Worm (Caenorhabditis elegans) whole organism, L3 larva: ENCODE data around the gene ins-13.

ENCODE experiments used
- R02D3.7 ChIP-seq: fragments of 150-350 bp; optimal IDR thresholded peaks from 2 replicates; lab custom pipeline; 2014; ENCODE audit warnings: missing biosample characterization, missing genetic modification characterization
- ZK546.5 ChIP-seq: sonication (generic microtip); optimal IDR thresholded peaks from 2 replicates; lab custom pipeline; 2017; ENCODE audit warnings: missing biosample characterization, missing genetic modification characterization
- aly-2 ChIP-seq: fragments of 150-350 bp; optimal IDR thresholded peaks from 2 replicates; lab custom pipeline; 2014; ENCODE audit warnings: missing biosample characterization, missing genetic modification characterization
- ama-1 ChIP-seq: fragments of 150-350 bp; optimal IDR thresholded peaks from 2 replicates; lab custom pipeline; 2018
- ceh-16 ChIP-seq: sonication (generic microtip); optimal IDR thresholded peaks from 2 replicates; lab custom pipeline; 2017; ENCODE audit warnings: missing biosample characterization, missing genetic modification characterization
- ceh-28 ChIP-seq: fragments of 150-350 bp; optimal IDR thresholded peaks from 2 replicates; lab custom pipeline; 2014; ENCODE audit warnings: missing biosample characterization, missing genetic modification reagents, missing genetic modification characterization
- ceh-82 ChIP-seq: fragments of 150-350 bp; optimal IDR thresholded peaks from 2 replicates; lab custom pipeline; 2014; ENCODE audit warnings: missing biosample characterization, missing genetic modification characterization
- ceh-9 ChIP-seq: sonication (generic microtip); optimal IDR thresholded peaks from 2 replicates; lab custom pipeline; 2018; ENCODE audit warnings: missing biosample characterization, missing genetic modification characterization
- daf-12 ChIP-seq: fragments of 150-350 bp; optimal IDR thresholded peaks from 2 replicates; lab custom pipeline; 2014; ENCODE audit warnings: missing biosample characterization, missing genetic modification reagents, missing genetic modification characterization
- egl-27 ChIP-seq: sonication (generic microtip); optimal IDR thresholded peaks from 4 replicates; lab custom pipeline; 2017; ENCODE audit warnings: missing biosample characterization, missing genetic modification reagents, missing genetic modification characterization
- egl-5 ChIP-seq: fragments of 150-350 bp; optimal IDR thresholded peaks from 2 replicates; lab custom pipeline; 2017; ENCODE audit warnings: missing biosample characterization, missing genetic modification reagents, missing genetic modification characterization, inconsistent platforms
- elt-1 ChIP-seq: fragments of 150-350 bp; optimal IDR thresholded peaks from 2 replicates; lab custom pipeline; 2014; ENCODE audit warnings: missing biosample characterization, missing genetic modification characterization
- elt-2 ChIP-seq: sonication (generic microtip); optimal IDR thresholded peaks from 2 replicates; lab custom pipeline; 2016; ENCODE audit warnings: missing genetic modification reagents, mild to moderate bottlenecking, missing genetic modification characterization, missing compliant biosample characterization
- elt-3 ChIP-seq, 3 experiments: fragments of 150-350 bp in 1 of 3; sonication (generic microtip) in 2 of 3; optimal IDR thresholded peaks; 2 replicates in 2 of 3; 4 replicates in 1 of 3; lab custom pipeline; 2014 to 2017; ENCODE audit warnings: missing biosample characterization in 3 of 3, missing genetic modification characterization in 3 of 3
- eor-1 ChIP-seq, 2 experiments: fragments of 150-350 bp; optimal IDR thresholded peaks; 2 replicates each; lab custom pipeline; 2014 to 2018; ENCODE audit warnings: missing biosample characterization in 2 of 2, missing genetic modification characterization in 2 of 2
- fkh-10 ChIP-seq: sonication (generic microtip); optimal IDR thresholded peaks from 2 replicates; lab custom pipeline; 2017; ENCODE audit warnings: missing biosample characterization, missing genetic modification reagents, missing genetic modification characterization
- fkh-2 ChIP-seq: fragments of 150-350 bp; optimal IDR thresholded peaks from 2 replicates; lab custom pipeline; 2014; ENCODE audit warnings: missing biosample characterization, missing genetic modification reagents, missing genetic modification characterization
- fos-1 ChIP-seq: fragments of 150-350 bp; optimal IDR thresholded peaks from 2 replicates; lab custom pipeline; 2014; ENCODE audit warnings: missing biosample characterization, missing genetic modification characterization
- hmg-11 ChIP-seq: sonication (generic microtip); optimal IDR thresholded peaks from 2 replicates; lab custom pipeline; 2016; ENCODE audit warnings: missing genetic modification characterization, missing compliant biosample characterization
- jun-1 ChIP-seq: fragments of 150-350 bp; optimal IDR thresholded peaks from 2 replicates; lab custom pipeline; 2014; ENCODE audit warnings: missing biosample characterization, missing genetic modification reagents, missing genetic modification characterization
- lin-15B ChIP-seq: fragments of 150-350 bp; optimal IDR thresholded peaks from 2 replicates; lab custom pipeline; 2014; ENCODE audit warnings: missing biosample characterization, missing genetic modification characterization
- lin-39 ChIP-seq: fragments of 150-350 bp; optimal IDR thresholded peaks from 2 replicates; lab custom pipeline; 2018; ENCODE audit warnings: missing biosample characterization, missing genetic modification reagents, missing genetic modification characterization
- lsy-12 ChIP-seq: sonication (generic microtip); optimal IDR thresholded peaks from 2 replicates; lab custom pipeline; 2016; ENCODE audit warnings: mild to moderate bottlenecking, missing genetic modification characterization, missing compliant biosample characterization
- mdl-1 ChIP-seq: fragments of 150-350 bp; optimal IDR thresholded peaks from 2 replicates; lab custom pipeline; 2014; ENCODE audit warnings: missing biosample characterization, missing genetic modification characterization
- mml-1 ChIP-seq: fragments of 150-350 bp; sonication (generic microtip); optimal IDR thresholded peaks from 3 replicates; lab custom pipeline; 2014; ENCODE audit warnings: missing biosample characterization, missing genetic modification characterization
- nfya-1 ChIP-seq: sonication (generic microtip); optimal IDR thresholded peaks from 2 replicates; lab custom pipeline; 2017; ENCODE audit warnings: missing genetic modification characterization, mild to moderate bottlenecking, missing compliant biosample characterization, antibody characterized with exemption, moderate library complexity; ENCODE audit not compliant: insufficient read depth
- nhr-11 ChIP-seq: fragments of 150-350 bp; optimal IDR thresholded peaks from 2 replicates; lab custom pipeline; 2014; ENCODE audit warnings: missing biosample characterization, missing genetic modification characterization
- nhr-12 ChIP-seq: fragments of 150-350 bp; optimal IDR thresholded peaks from 2 replicates; lab custom pipeline; 2014; ENCODE audit warnings: missing biosample characterization, missing genetic modification characterization
- nhr-23 ChIP-seq: fragments of 150-350 bp; optimal IDR thresholded peaks from 2 replicates; lab custom pipeline; 2014; ENCODE audit warnings: missing biosample characterization, missing genetic modification reagents, missing genetic modification characterization
- nhr-237 ChIP-seq: fragments of 150-350 bp; optimal IDR thresholded peaks from 2 replicates; lab custom pipeline; 2014; ENCODE audit warnings: missing biosample characterization, missing genetic modification characterization
- nhr-25 ChIP-seq: sonication (generic microtip); optimal IDR thresholded peaks from 2 replicates; lab custom pipeline; 2017; ENCODE audit warnings: missing biosample characterization, missing genetic modification characterization
- nhr-28 ChIP-seq: fragments of 150-350 bp; optimal IDR thresholded peaks from 2 replicates; lab custom pipeline; 2014; ENCODE audit warnings: missing biosample characterization, missing genetic modification characterization
- nhr-43 ChIP-seq: sonication (generic microtip); optimal IDR thresholded peaks from 2 replicates; lab custom pipeline; 2016; ENCODE audit warnings: mild to moderate bottlenecking, missing genetic modification characterization, missing compliant biosample characterization; ENCODE audit not compliant: poor library complexity, severe bottlenecking
- nhr-67 ChIP-seq: fragments of 150-350 bp; optimal IDR thresholded peaks from 2 replicates; lab custom pipeline; 2014; ENCODE audit warnings: missing biosample characterization, missing genetic modification characterization
- nhr-76 ChIP-seq: fragments of 150-350 bp; sonication (generic microtip); optimal IDR thresholded peaks from 5 replicates; lab custom pipeline; 2014; ENCODE audit warnings: missing biosample characterization, missing genetic modification characterization
- nhr-77 ChIP-seq: fragments of 150-350 bp; optimal IDR thresholded peaks from 2 replicates; lab custom pipeline; 2014; ENCODE audit warnings: missing biosample characterization, missing genetic modification characterization
- pha-4 ChIP-seq: fragments of 150-350 bp; optimal IDR thresholded peaks from 2 replicates; lab custom pipeline; 2014; ENCODE audit warnings: missing biosample characterization, missing genetic modification reagents, missing genetic modification characterization
- pqm-1 ChIP-seq: fragments of 150-350 bp; optimal IDR thresholded peaks from 2 replicates; lab custom pipeline; 2017; ENCODE audit warnings: missing biosample characterization, missing genetic modification characterization, inconsistent platforms
- sea-2 ChIP-seq: fragments of 150-350 bp; sonication (generic microtip); optimal IDR thresholded peaks from 4 replicates; lab custom pipeline; 2014; ENCODE audit warnings: missing biosample characterization, missing genetic modification reagents, missing genetic modification characterization
- skn-1 ChIP-seq: fragments of 150-350 bp; optimal IDR thresholded peaks from 2 replicates; lab custom pipeline; 2014; ENCODE audit warnings: missing biosample characterization, missing genetic modification characterization
- snpc-4 ChIP-seq: fragments of 150-350 bp; optimal IDR thresholded peaks from 2 replicates; lab custom pipeline; 2014; ENCODE audit warnings: missing biosample characterization, missing genetic modification characterization
- tbx-2 ChIP-seq: sonication (generic microtip); optimal IDR thresholded peaks from 2 replicates; lab custom pipeline; 2016; ENCODE audit warnings: mild to moderate bottlenecking, missing genetic modification characterization, missing compliant biosample characterization
- unc-39 ChIP-seq: sonication (generic microtip); optimal IDR thresholded peaks from 4 replicates; lab custom pipeline; 2017; ENCODE audit warnings: missing biosample characterization, missing genetic modification characterization
- unc-62 ChIP-seq: fragments of 150-350 bp; sonication (generic microtip); optimal IDR thresholded peaks from 4 replicates; lab custom pipeline; 2014; ENCODE audit warnings: missing biosample characterization, missing genetic modification reagents, missing genetic modification characterization
- zag-1 ChIP-seq: fragments of 150-350 bp; optimal IDR thresholded peaks from 2 replicates; lab custom pipeline; 2014; ENCODE audit warnings: missing biosample characterization, missing genetic modification characterization
- ztf-11 ChIP-seq: fragments of 150-350 bp; optimal IDR thresholded peaks from 2 replicates; lab custom pipeline; 2014; ENCODE audit warnings: missing biosample characterization, missing genetic modification characterization
- ztf-4 ChIP-seq: fragments of 150-350 bp; optimal IDR thresholded peaks from 2 replicates; lab custom pipeline; 2014; ENCODE audit warnings: missing biosample characterization, missing genetic modification characterization

ins-13 gene

DNA sequence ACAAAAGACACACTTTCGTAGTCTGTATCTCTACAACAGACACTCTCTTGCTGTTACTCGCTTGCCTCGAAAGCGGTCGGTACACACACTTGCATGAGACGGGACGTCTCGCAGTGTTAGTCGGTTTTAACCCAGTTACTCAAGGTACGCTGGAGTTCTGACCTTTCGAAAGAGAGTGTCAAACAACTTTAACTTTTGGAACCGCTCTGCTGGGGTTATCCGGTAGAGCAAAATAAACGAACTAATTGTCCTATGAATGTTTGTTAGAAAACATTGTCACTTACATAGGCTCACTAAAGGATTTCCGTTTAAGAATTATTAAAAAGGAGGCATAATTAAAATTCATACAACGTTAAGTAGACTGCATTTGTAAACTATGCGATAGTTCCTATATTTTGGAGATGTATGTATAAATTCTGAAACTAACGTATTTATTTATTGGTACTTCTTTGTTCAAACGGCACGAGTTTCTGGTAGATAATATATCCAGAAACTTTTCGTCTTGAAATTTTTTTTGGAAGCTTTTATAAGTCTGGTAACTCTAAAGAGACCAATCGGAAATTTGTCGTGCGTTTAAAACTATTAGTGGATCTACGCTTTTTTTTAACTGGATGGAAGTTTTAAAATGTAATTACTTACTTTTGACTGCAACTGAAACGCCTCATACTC lies 1.1 kb downstream of the ins-13 start:
- TF ChIP-seq fkh-2 = peak; percentile 95
- no peak for TF ChIP-seq mml-1 (tag; lab: Kevin White, UChicago)
- peak; percentile 90 for TF ChIP-seq fos-1 (tag; lab: Kevin White, UChicago)
- TF ChIP-seq egl-27 (tag; lab: Kevin White, UChicago) = peak; percentile 71
- TF ChIP-seq egl-5 = peak; percentile 96
- peak; percentile 97 for TF ChIP-seq elt-2
- TF ChIP-seq nhr-76 = peak; percentile 52
- peak; percentile 76 for TF ChIP-seq nhr-28
- peak; percentile 95 for TF ChIP-seq nhr-11 (tag; lab: Kevin White, UChicago)
- TF ChIP-seq aly-2 = peak; percentile 88
- peak; percentile 99 for TF ChIP-seq nhr-23 (tag; lab: Kevin White, UChicago)
- TF ChIP-seq elt-3 (tag; optimal IDR thresholded peaks at IDR 0.05; lab: Kevin White, UChicago) = peak in 2 of 3 experiments; percentile 77 to 92
- peak; percentile 35 for TF ChIP-seq unc-39 (tag; lab: Kevin White, UChicago)
- peak; percentile 94 for TF ChIP-seq pqm-1 (tag; lab: Kevin White, UChicago)
- TF ChIP-seq nhr-43 (tag; lab: Kevin White, UChicago) = peak; percentile 95
- TF ChIP-seq ceh-16 (tag; lab: Kevin White, UChicago) = peak; percentile 80
- TF ChIP-seq R02D3.7 (tag; lab: Kevin White, UChicago) = peak; percentile 90
- TF ChIP-seq fkh-10 (GFP tag; lab: Kevin White, UChicago) = peak; percentile 99
- TF ChIP-seq nhr-237 = peak; percentile 57
- peak; percentile 97 for TF ChIP-seq nfya-1 (tag; lab: Kevin White, UChicago)
- TF ChIP-seq eor-1 (tag; optimal IDR thresholded peaks at IDR 0.05; lab: Kevin White, UChicago) = peak in 1 of 2 experiments; percentile 71
- peak; percentile 95 for TF ChIP-seq ceh-82
- TF ChIP-seq ceh-28 (tag; lab: Kevin White, UChicago) = peak; percentile 94
- peak; percentile 85 for TF ChIP-seq lin-15B (tag; lab: Kevin White, UChicago)
- TF ChIP-seq lsy-12 (tag; lab: Kevin White, UChicago) = peak; percentile 98
- peak; percentile 95 for TF ChIP-seq skn-1 (tag; lab: Kevin White, UChicago)
- peak; percentile 99 for TF ChIP-seq pha-4 (tag; lab: Kevin White, UChicago)
- TF ChIP-seq lin-39 (tag; lab: Kevin White, UChicago) = peak; percentile 97
- peak; percentile 99 for TF ChIP-seq nhr-25 (tag; lab: Kevin White, UChicago)
- TF ChIP-seq nhr-67 (tag; lab: Kevin White, UChicago) = peak; percentile 53
- TF ChIP-seq mdl-1 = peak; percentile 29
- peak; percentile 98 for TF ChIP-seq jun-1 (tag; lab: Kevin White, UChicago)
- TF ChIP-seq snpc-4 (tag; lab: Kevin White, UChicago) = peak; percentile 100
- TF ChIP-seq nhr-77 (tag; lab: Kevin White, UChicago) = peak; percentile 93
- TF ChIP-seq ama-1 (lab: Kevin White, UChicago) = peak; percentile 100
- peak; percentile 91 for TF ChIP-seq ztf-4 (tag; lab: Kevin White, UChicago)
- TF ChIP-seq hmg-11 (tag; lab: Kevin White, UChicago) = peak; percentile 98
- peak; percentile 67 for TF ChIP-seq daf-12 (tag; lab: Kevin White, UChicago)
- TF ChIP-seq elt-1 = peak; percentile 54
- no peak for TF ChIP-seq sea-2 (GFP tag; lab: Kevin White, UChicago)
- peak; percentile 93 for TF ChIP-seq zag-1 (tag; lab: Kevin White, UChicago)
- peak; percentile 97 for TF ChIP-seq tbx-2
- TF ChIP-seq ztf-11 (tag; lab: Kevin White, UChicago) = peak; percentile 61
- TF ChIP-seq nhr-12 = no peak
- TF ChIP-seq ZK546.5 (tag; lab: Kevin White, UChicago) = peak; percentile 44
- TF ChIP-seq ceh-9 (tag; lab: Kevin White, UChicago) = no peak
- TF ChIP-seq unc-62 = peak; percentile 81
- TF ChIP-seq, all 47 proteins: peak for 43
